Worm (Caenorhabditis elegans): ENCODE data around the gene skr-10.

DNA sequence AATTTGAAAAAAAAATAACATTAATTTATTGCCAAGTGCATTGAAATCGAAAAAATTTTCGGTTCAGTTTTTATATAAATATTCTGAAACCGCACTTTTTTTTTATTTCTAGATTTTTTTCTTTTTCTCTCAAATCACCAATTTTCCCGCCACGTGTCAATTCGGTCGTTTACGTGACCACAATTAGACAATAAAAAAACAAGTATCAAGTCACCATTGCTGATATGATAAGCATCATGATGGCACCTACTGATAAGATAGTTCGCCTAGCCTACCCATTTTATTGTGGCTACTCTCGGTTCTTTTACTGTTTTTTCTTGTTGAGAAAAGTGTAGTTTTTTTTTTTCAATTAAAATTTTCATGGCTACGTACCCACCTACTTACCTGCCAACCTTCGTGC lies 16.8 kb upstream of the skr-10 start:
- TF ChIP-seq dao-5 (tag; optimal IDR thresholded peaks at IDR 0.05) (no peak), W03F9.2 (tag; optimal IDR thresholded peaks at IDR 0.05) (no peak), him-1 (tag; optimal IDR thresholded peaks at IDR 0.05) (no peak)

Measured in whole organism, L4/young adult.